Fruit fly (Drosophila melanogaster): ENCODE measurements around the gene Cds.

Cds gene

dm6 chr3L:8128396-8129050 is 961 bp downstream of the Cds start (continued):
- TF ChIP-seq pzg (GFP tag; optimal IDR thresholded peaks at IDR 0.05) = no peak
- TF ChIP-seq zfh1 (GFP tag; IDR thresholded peaks at IDR 0.05) = 0 out of 3 replicates have a peak, but pooled peaks have one; percentile 16
- TF ChIP-seq Kr (GFP tag; optimal IDR thresholded peaks at IDR 0.05) = no peak
- 0 out of 2 replicates have a peak, but pooled peaks have one; percentile 27 for TF ChIP-seq CG32532 (GFP tag; IDR thresholded peaks at IDR 0.05)
- no peak for TF ChIP-seq ind (GFP tag; optimal IDR thresholded peaks at IDR 0.05)
- no peak for TF ChIP-seq tx (GFP tag; optimal IDR thresholded peaks at IDR 0.05)
- no peak for TF ChIP-seq CG4360 (GFP tag; IDR thresholded peaks at IDR 0.05)
- TF ChIP-seq CG15269 (tag; optimal IDR thresholded peaks at IDR 0.05) = no peak
- no peak for TF ChIP-seq pan (optimal IDR thresholded peaks at IDR 0.05)
- peak in 1 of 2 experiments; percentile 20 for TF ChIP-seq pan (GFP tag; optimal IDR thresholded peaks at IDR 0.05 in 1 of 2, IDR thresholded peaks at IDR 0.05 in 1 of 2)
- no peak for TF ChIP-seq ab (GFP tag; optimal IDR thresholded peaks at IDR 0.05)
- no peak for TF ChIP-seq CG8290 (GFP tag; optimal IDR thresholded peaks at IDR 0.05)
- no peak for TF ChIP-seq CG8290 (tag; optimal IDR thresholded peaks at IDR 0.05)
- TF ChIP-seq nom (GFP tag; optimal IDR thresholded peaks at IDR 0.05) = peak; percentile 14
- no peak for TF ChIP-seq Spps (tag; optimal IDR thresholded peaks at IDR 0.05)
- no peak for TF ChIP-seq CG3065 (GFP tag; optimal IDR thresholded peaks at IDR 0.05)
- TF ChIP-seq CTCF (GFP tag; optimal IDR thresholded peaks at IDR 0.05) = no peak
- TF ChIP-seq CG14050 (GFP tag; IDR thresholded peaks at IDR 0.05) = no peak
- no peak for TF ChIP-seq Oaz (GFP tag; IDR thresholded peaks at IDR 0.05)
- TF ChIP-seq PHDP (tag; optimal IDR thresholded peaks at IDR 0.05) = no peak
- TF ChIP-seq dimm (GFP tag; IDR thresholded peaks at IDR 0.05) = no peak
- no peak for TF ChIP-seq pita (GFP tag; optimal IDR thresholded peaks at IDR 0.05)
- no peak for TF ChIP-seq eve (GFP tag; optimal IDR thresholded peaks at IDR 0.05)
- TF ChIP-seq CG15479 (GFP tag; optimal IDR thresholded peaks at IDR 0.05) = no peak
- TF ChIP-seq Ssrp (tag; optimal IDR thresholded peaks at IDR 0.05) = no peak
- no peak for TF ChIP-seq Atf-2 (GFP tag; optimal IDR thresholded peaks at IDR 0.05)
- no peak for TF ChIP-seq dmrt11E (tag; optimal IDR thresholded peaks at IDR 0.05)
- no peak for TF ChIP-seq otp (GFP tag; IDR thresholded peaks at IDR 0.05)
- TF ChIP-seq eyg (GFP tag; optimal IDR thresholded peaks at IDR 0.05) = no peak

dm6 chr3L:8137448-8137906 is 9.9 kb downstream of the Cds start, which contains the start of the genes Setx and mus301:
Gene Setx, minus strand, starts transcription at chr3L:8137498.
Gene mus301, plus strand, starts transcription at chr3L:8137808.
- 0 out of 2 replicates have a peak, but pooled peaks have one; percentile 20 for TF ChIP-seq Oaz (GFP tag; IDR thresholded peaks at IDR 0.05)
- TF ChIP-seq pita (GFP tag; optimal IDR thresholded peaks at IDR 0.05) = peak; percentile 84
- TF ChIP-seq sna (GFP tag; IDR thresholded peaks at IDR 0.05; ENCODE audit: partially characterized antibody) = no peak
- peak; percentile 81 for TF ChIP-seq caup (GFP tag; optimal IDR thresholded peaks at IDR 0.05; ENCODE audit: severe bottlenecking)
- TF ChIP-seq z (GFP tag; IDR thresholded peaks at IDR 0.05) = no peak
- peak; percentile 64; the same call in 1 of the 2 replicates for TF ChIP-seq CG14441 (GFP tag; IDR thresholded peaks at IDR 0.05)
- no peak for TF ChIP-seq kni (GFP tag; optimal IDR thresholded peaks at IDR 0.05)
- no peak for TF ChIP-seq Ravus (GFP tag; IDR thresholded peaks at IDR 0.05)
- peak; percentile 54; the same call in 1 of the 2 replicates for TF ChIP-seq danr (GFP tag; IDR thresholded peaks at IDR 0.05)
- TF ChIP-seq nerfin-2 (GFP tag; IDR thresholded peaks at IDR 0.05; ENCODE audit: partially characterized antibody) = no peak
- peak; percentile 59 for TF ChIP-seq Six4 (GFP tag; optimal IDR thresholded peaks at IDR 0.05)
- TF ChIP-seq stc (GFP tag; IDR thresholded peaks at IDR 0.05) = no peak
- peak; percentile 48 for TF ChIP-seq CG10565 (GFP tag; optimal IDR thresholded peaks at IDR 0.05)
- peak; percentile 98 for TF ChIP-seq CG10267 (tag; optimal IDR thresholded peaks at IDR 0.05)
- TF ChIP-seq CG12155 (GFP tag; optimal IDR thresholded peaks at IDR 0.05) = peak; percentile 86
- TF ChIP-seq CG12219 (GFP tag; optimal IDR thresholded peaks at IDR 0.05) = no peak
- peak; percentile 94 for TF ChIP-seq zfh2 (GFP tag; optimal IDR thresholded peaks at IDR 0.05)
- no peak for TF ChIP-seq dati (GFP tag; IDR thresholded peaks at IDR 0.05)
- no peak for TF ChIP-seq eyg (GFP tag; optimal IDR thresholded peaks at IDR 0.05)
- TF ChIP-seq fd64A (GFP tag; optimal IDR thresholded peaks at IDR 0.05) = no peak
- TF ChIP-seq CG1529 (GFP tag; optimal IDR thresholded peaks at IDR 0.05) = peak; percentile 21
- peak; percentile 77 for TF ChIP-seq CG17186 (GFP tag; optimal IDR thresholded peaks at IDR 0.05)
- no peak for TF ChIP-seq hbn (GFP tag; IDR thresholded peaks at IDR 0.05; ENCODE audit: partially characterized antibody)
- TF ChIP-seq CG32772 (GFP tag; IDR thresholded peaks at IDR 0.05) = peak; percentile 66
- peak; percentile 52; the same call in 1 of the 2 replicates for TF ChIP-seq CG31224 (GFP tag; IDR thresholded peaks at IDR 0.05)
- peak; percentile 75 for TF ChIP-seq CG9609 (GFP tag; optimal IDR thresholded peaks at IDR 0.05)
